Fruit fly (Drosophila melanogaster): ENCODE measurements around the gene Spn28F.

The Spn28F gene

dm6 chr2L:8211070-8211469, 30.5 kb downstream of the Spn28F start, which contains the start of gene Ssb-c31a (continued):
- peak; percentile 58 for TF ChIP-seq psq (GFP tag; optimal IDR thresholded peaks at IDR 0.05)
- peak; percentile 88 for TF ChIP-seq tai (GFP tag; optimal IDR thresholded peaks at IDR 0.05)
- no peak for TF ChIP-seq N (GFP tag; optimal IDR thresholded peaks at IDR 0.05)
- peak; percentile 81 for TF ChIP-seq Hnf4 (GFP tag; optimal IDR thresholded peaks at IDR 0.05)
- TF ChIP-seq Rel (GFP tag; optimal IDR thresholded peaks at IDR 0.05): no peak
- TF ChIP-seq Rel (tag; optimal IDR thresholded peaks at IDR 0.05): peak; percentile 49
- peak; percentile 65 for TF ChIP-seq sv (GFP tag; optimal IDR thresholded peaks at IDR 0.05)
- peak; percentile 71 to 75 for TF ChIP-seq foxo (GFP tag; optimal IDR thresholded peaks at IDR 0.05)

dm6 chr2L:8210468-8210867, 31.1 kb downstream of the Spn28F start:
- TF ChIP-seq Vsx2 (GFP tag; optimal IDR thresholded peaks at IDR 0.05; ENCODE audit: partially characterized antibody) (no peak), sv (GFP tag; optimal IDR thresholded peaks at IDR 0.05) (no peak), lola (GFP tag; optimal IDR thresholded peaks at IDR 0.05) (no peak), dmrt93B (GFP tag; optimal IDR thresholded peaks at IDR 0.05) (no peak), fru (GFP tag; optimal IDR thresholded peaks at IDR 0.05) (no peak), Dfd (GFP tag; optimal IDR thresholded peaks at IDR 0.05) (no peak), GATAd (GFP tag; optimal IDR thresholded peaks at IDR 0.05) (no peak), jim (GFP tag; optimal IDR thresholded peaks at IDR 0.05) (no peak), Jra (GFP tag; optimal IDR thresholded peaks at IDR 0.05) (no peak), woc (GFP tag; optimal IDR thresholded peaks at IDR 0.05) (no peak), Mio (GFP tag; optimal IDR thresholded peaks at IDR 0.05) (no peak), CG9705 (GFP tag; optimal IDR thresholded peaks at IDR 0.05) (no peak)

dm6 chr2L:8209362-8209761, 32.2 kb downstream of the Spn28F start:
- TF ChIP-seq CG9705 (GFP tag; optimal IDR thresholded peaks at IDR 0.05) (no peak), Sp1 (GFP tag; optimal IDR thresholded peaks at IDR 0.05) (no peak), lola (GFP tag; optimal IDR thresholded peaks at IDR 0.05) (no peak), HLH106 (tag; optimal IDR thresholded peaks at IDR 0.05) (no peak), sv (GFP tag; optimal IDR thresholded peaks at IDR 0.05) (no peak), Myc (optimal IDR thresholded peaks at IDR 0.05) (no peak), Dif (GFP tag; optimal IDR thresholded peaks at IDR 0.05; ENCODE audit: partially characterized antibody) (no peak), br (GFP tag; optimal IDR thresholded peaks at IDR 0.05) (no peak), GATAd (GFP tag; optimal IDR thresholded peaks at IDR 0.05) (no peak), Dfd (GFP tag; optimal IDR thresholded peaks at IDR 0.05) (no peak), CG32264 (GFP tag; optimal IDR thresholded peaks at IDR 0.05) (no peak), usp (GFP tag; optimal IDR thresholded peaks at IDR 0.05) (no peak), ey (GFP tag; optimal IDR thresholded peaks at IDR 0.05) (no peak), Jra (GFP tag; optimal IDR thresholded peaks at IDR 0.05) (no peak), jim (GFP tag; optimal IDR thresholded peaks at IDR 0.05) (no peak), pan (optimal IDR thresholded peaks at IDR 0.05) (no peak), Hr78 (GFP tag; optimal IDR thresholded peaks at IDR 0.05) (no peak), Hnf4 (GFP tag; optimal IDR thresholded peaks at IDR 0.05) (no peak)

dm6 chr2L:8205871-8206270, 35.7 kb downstream of the Spn28F start, which contains the start of gene CG8419:
Gene CG8419, plus strand, starts transcription at chr2L:8206171.
- TF ChIP-seq h (GFP tag; optimal IDR thresholded peaks at IDR 0.05): no peak
- TF ChIP-seq Hnf4 (GFP tag; optimal IDR thresholded peaks at IDR 0.05): no peak
- no peak for TF ChIP-seq CrebA (GFP tag; optimal IDR thresholded peaks at IDR 0.05; ENCODE audit: borderline replicate concordance)
- no peak for TF ChIP-seq rgr (GFP tag; optimal IDR thresholded peaks at IDR 0.05)
- TF ChIP-seq usp (GFP tag; optimal IDR thresholded peaks at IDR 0.05): no peak
- no peak for TF ChIP-seq N (GFP tag; optimal IDR thresholded peaks at IDR 0.05)
- no peak for TF ChIP-seq br (GFP tag; optimal IDR thresholded peaks at IDR 0.05)
- no peak for TF ChIP-seq Myc (optimal IDR thresholded peaks at IDR 0.05)
- no peak for TF ChIP-seq tai (GFP tag; optimal IDR thresholded peaks at IDR 0.05)

dm6 chr2L:8204996-8205567, 36.5 kb downstream of the Spn28F start, which contains the start of gene SLC5A11:
Gene SLC5A11, minus strand, starts transcription at chr2L:8205132.
- TF ChIP-seq Hnf4 (GFP tag; optimal IDR thresholded peaks at IDR 0.05) (peak; percentile 91), foxo (GFP tag; optimal IDR thresholded peaks at IDR 0.05) (peak; percentile 97 to 100), HLH106 (tag; optimal IDR thresholded peaks at IDR 0.05) (peak; percentile 96), CG9705 (GFP tag; optimal IDR thresholded peaks at IDR 0.05) (peak; percentile 80), CG32264 (GFP tag; optimal IDR thresholded peaks at IDR 0.05) (peak; percentile 98), Rel (GFP tag; optimal IDR thresholded peaks at IDR 0.05) (peak; percentile 99), Rel (tag; optimal IDR thresholded peaks at IDR 0.05) (peak; percentile 91), Jra (GFP tag; optimal IDR thresholded peaks at IDR 0.05) (peak; percentile 74), Vsx2 (GFP tag; optimal IDR thresholded peaks at IDR 0.05; ENCODE audit: partially characterized antibody) (no peak), h (GFP tag; optimal IDR thresholded peaks at IDR 0.05) (peak; percentile 100), Hr78 (GFP tag; optimal IDR thresholded peaks at IDR 0.05) (no peak), sv (GFP tag; optimal IDR thresholded peaks at IDR 0.05) (peak; percentile 94), Dfd (GFP tag; optimal IDR thresholded peaks at IDR 0.05) (no peak), Abd-B (GFP tag; optimal IDR thresholded peaks at IDR 0.05) (no peak), Dif (GFP tag; optimal IDR thresholded peaks at IDR 0.05; ENCODE audit: partially characterized antibody) (peak; percentile 66), GATAd (GFP tag; optimal IDR thresholded peaks at IDR 0.05) (no peak), dl (GFP tag; optimal IDR thresholded peaks at IDR 0.05; ENCODE audit: insufficient read depth in 1 of 2, partially characterized antibody in 2 of 2) (peak; percentile 8 to 60), CrebA (GFP tag; optimal IDR thresholded peaks at IDR 0.05; ENCODE audit: borderline replicate concordance) (no peak), Hr83 (GFP tag; optimal IDR thresholded peaks at IDR 0.05; ENCODE audit: poor library complexity, severe bottlenecking) (peak; percentile 57), br (GFP tag; optimal IDR thresholded peaks at IDR 0.05) (peak; percentile 91), Myc (optimal IDR thresholded peaks at IDR 0.05) (no peak), dsf (GFP tag; optimal IDR thresholded peaks at IDR 0.05; ENCODE audit: borderline replicate concordance) (peak; percentile 63), fru (GFP tag; optimal IDR thresholded peaks at IDR 0.05) (peak; percentile 98), sage (GFP tag; optimal IDR thresholded peaks at IDR 0.05) (peak; percentile 99), brk (GFP tag; optimal IDR thresholded peaks at IDR 0.05) (peak; percentile 99), woc (GFP tag; optimal IDR thresholded peaks at IDR 0.05) (peak; percentile 99), Mio (GFP tag; optimal IDR thresholded peaks at IDR 0.05) (peak; percentile 47)
